Worm (Caenorhabditis elegans) whole organism, L1 larva: ENCODE measurements around the gene F46C5.9.

ENCODE experiments used
- C04F5.9 ChIP-seq: sonication (generic microtip); optimal IDR thresholded peaks from 2 replicates; lab custom pipeline; 2016; ENCODE audit warnings: missing genetic modification characterization, missing compliant biosample characterization
- Y116A8C.19 ChIP-seq: sonication (generic microtip); optimal IDR thresholded peaks from 2 replicates; lab custom pipeline; 2016; ENCODE audit warnings: missing compliant biosample characterization, missing genetic modification characterization, borderline replicate concordance
- ama-1 ChIP-seq: fragments of 150-350 bp; optimal IDR thresholded peaks from 2 replicates; lab custom pipeline; 2014
- ceh-8 ChIP-seq: fragments of 200-800 bp; sonication (Bioruptor generic); optimal IDR thresholded peaks from 2 replicates; lab custom pipeline; 2018; ENCODE audit warnings: mild to moderate bottlenecking, missing genetic modification characterization, moderate library complexity, missing compliant biosample characterization
- ceh-88 ChIP-seq: fragments of 200-800 bp; sonication (Bioruptor generic); IDR thresholded peaks from 2 replicates; pipeline ENCODE4 v1.3.6; 2022; ENCODE audit warnings: missing genetic modification characterization, missing compliant biosample characterization
- dpl-1 ChIP-seq, 3 experiments: fragments of 150-350 bp in 2 of 3; sonication (generic microtip) in 1 of 3; optimal IDR thresholded peaks; 2 replicates each; lab custom pipeline; 2014 to 2017; ENCODE audit warnings: missing biosample characterization in 3 of 3, missing genetic modification characterization in 3 of 3, missing genetic modification reagents in 3 of 3
- dsc-1 ChIP-seq: sonication (generic microtip); optimal IDR thresholded peaks from 2 replicates; lab custom pipeline; 2016; ENCODE audit warnings: mild to moderate bottlenecking, missing genetic modification characterization, missing compliant biosample characterization
- efl-1 ChIP-seq, 4 experiments: fragments of 150-350 bp; optimal IDR thresholded peaks in 3 of 4; peaks in 1 of 4; 1 replicate in 1 of 4; 2 replicates in 3 of 4; lab custom pipeline; 2014; ENCODE audit warnings: missing biosample characterization in 2 of 4, missing genetic modification characterization in 2 of 4, missing genetic modification reagents in 2 of 4
- efl-3 ChIP-seq: fragments of 200-800 bp; sonication (Bioruptor generic); optimal IDR thresholded peaks from 2 replicates; lab custom pipeline; 2018; ENCODE audit warnings: mild to moderate bottlenecking, missing genetic modification characterization, missing compliant biosample characterization
- egl-27 ChIP-seq, 2 experiments: fragments of 150-350 bp in 1 of 2; sonication (generic microtip); optimal IDR thresholded peaks; 3 replicates each; lab custom pipeline; 2017 to 2018; ENCODE audit warnings: missing biosample characterization in 2 of 2, missing genetic modification characterization in 2 of 2, missing genetic modification reagents in 2 of 2
- elt-2 ChIP-seq: sonication (generic microtip); optimal IDR thresholded peaks from 2 replicates; lab custom pipeline; 2016; ENCODE audit warnings: missing genetic modification characterization, mild to moderate bottlenecking, inconsistent platforms, missing compliant biosample characterization, missing genetic modification reagents
- elt-3 ChIP-seq, 6 experiments: fragments of 150-350 bp in 1 of 6; sonication (generic microtip); optimal IDR thresholded peaks; 2 replicates each; lab custom pipeline; 2017 to 2018; ENCODE audit warnings: missing biosample characterization in 6 of 6, missing genetic modification characterization in 6 of 6, inconsistent platforms in 1 of 6
- ets-5 ChIP-seq: fragments of 200-800 bp; sonication (Bioruptor generic); IDR thresholded peaks from 2 replicates; pipeline ENCODE4 v1.3.6; 2022; ENCODE audit warnings: missing genetic modification characterization, missing compliant biosample characterization
- fkh-10 ChIP-seq: sonication (generic microtip); optimal IDR thresholded peaks from 2 replicates; lab custom pipeline; 2017; ENCODE audit warnings: missing biosample characterization, missing genetic modification reagents, missing genetic modification characterization
- fkh-4 ChIP-seq: sonication (generic microtip); optimal IDR thresholded peaks from 2 replicates; lab custom pipeline; 2016; ENCODE audit warnings: missing compliant biosample characterization, missing genetic modification characterization, borderline replicate concordance
- fkh-8 ChIP-seq: sonication (generic microtip); optimal IDR thresholded peaks from 2 replicates; lab custom pipeline; 2016; ENCODE audit warnings: mild to moderate bottlenecking, missing genetic modification characterization, missing compliant biosample characterization
- irx-1 ChIP-seq: sonication (generic microtip); optimal IDR thresholded peaks from 2 replicates; lab custom pipeline; 2016; ENCODE audit warnings: missing genetic modification characterization, missing compliant biosample characterization
- jun-1 ChIP-seq: fragments of 150-350 bp; optimal IDR thresholded peaks from 2 replicates; lab custom pipeline; 2014; ENCODE audit warnings: missing biosample characterization, missing genetic modification reagents, missing genetic modification characterization
- lin-14 ChIP-seq: fragments of 200-800 bp; sonication (Bioruptor generic); optimal IDR thresholded peaks from 2 replicates; lab custom pipeline; 2018; ENCODE audit warnings: mild to moderate bottlenecking, missing genetic modification characterization, moderate library complexity, missing compliant biosample characterization
- lin-35 ChIP-seq, 2 experiments: fragments of 150-350 bp; optimal IDR thresholded peaks; 2 replicates each; lab custom pipeline; 2014; ENCODE audit warnings: missing biosample characterization in 2 of 2, missing genetic modification characterization in 2 of 2, missing genetic modification reagents in 2 of 2
- lir-3 ChIP-seq: sonication (generic microtip); optimal IDR thresholded peaks from 2 replicates; lab custom pipeline; 2016; ENCODE audit warnings: mild to moderate bottlenecking, missing genetic modification characterization, moderate library complexity, missing compliant biosample characterization; ENCODE audit not compliant: poor library complexity
- lsy-2 ChIP-seq, 2 experiments: fragments of 150-350 bp; optimal IDR thresholded peaks; 2 replicates each; lab custom pipeline; 2014; ENCODE audit warnings: missing biosample characterization in 2 of 2, missing genetic modification characterization in 2 of 2
- mdl-1 ChIP-seq, 2 experiments: fragments of 150-350 bp; optimal IDR thresholded peaks; 2 replicates each; lab custom pipeline; 2014 to 2017; ENCODE audit warnings: missing biosample characterization in 2 of 2, missing genetic modification characterization in 2 of 2, inconsistent platforms in 1 of 2
- mef-2 ChIP-seq: fragments of 150-350 bp; optimal IDR thresholded peaks from 2 replicates; lab custom pipeline; 2014; ENCODE audit warnings: missing biosample characterization, missing genetic modification characterization
- nhr-19 ChIP-seq: fragments of 200-800 bp; sonication (Bioruptor generic); conservative IDR thresholded peaks from 2 replicates; pipeline ENCODE4 v1.3.6; 2022; ENCODE audit warnings: missing genetic modification characterization, missing compliant biosample characterization
- nhr-20 ChIP-seq: sonication (generic microtip); optimal IDR thresholded peaks from 2 replicates; lab custom pipeline; 2016; ENCODE audit warnings: mild to moderate bottlenecking, missing genetic modification characterization, missing compliant biosample characterization
- nhr-237 ChIP-seq: fragments of 150-350 bp; optimal IDR thresholded peaks from 2 replicates; lab custom pipeline; 2014; ENCODE audit warnings: missing biosample characterization, missing genetic modification characterization
- nhr-71 ChIP-seq: sonication (generic microtip); optimal IDR thresholded peaks from 2 replicates; lab custom pipeline; 2016; ENCODE audit warnings: mild to moderate bottlenecking, missing genetic modification characterization, moderate library complexity, missing compliant biosample characterization
- nhr-77 ChIP-seq: fragments of 150-350 bp; optimal IDR thresholded peaks from 2 replicates; lab custom pipeline; 2014; ENCODE audit warnings: missing biosample characterization, missing genetic modification characterization
- pag-3 ChIP-seq: sonication (generic microtip); optimal IDR thresholded peaks from 2 replicates; lab custom pipeline; 2017; ENCODE audit warnings: missing genetic modification characterization, mild to moderate bottlenecking, missing compliant biosample characterization, antibody characterized with exemption, borderline replicate concordance; ENCODE audit not compliant: insufficient read depth
- rnt-1 ChIP-seq: sonication (generic microtip); optimal IDR thresholded peaks from 2 replicates; lab custom pipeline; 2016; ENCODE audit warnings: mild to moderate bottlenecking, missing genetic modification characterization, moderate library complexity, missing compliant biosample characterization
- skn-1 ChIP-seq: fragments of 150-350 bp; optimal IDR thresholded peaks from 2 replicates; lab custom pipeline; 2014; ENCODE audit warnings: missing biosample characterization, missing genetic modification characterization
- snu-23 ChIP-seq: sonication (generic microtip); optimal IDR thresholded peaks from 2 replicates; lab custom pipeline; 2016; ENCODE audit warnings: missing genetic modification characterization, missing compliant biosample characterization
- swsn-7 ChIP-seq: sonication (generic microtip); optimal IDR thresholded peaks from 2 replicates; lab custom pipeline; 2016; ENCODE audit warnings: missing genetic modification characterization, missing compliant biosample characterization
- tbx-2 ChIP-seq: sonication (generic microtip); optimal IDR thresholded peaks from 2 replicates; lab custom pipeline; 2016; ENCODE audit warnings: missing genetic modification characterization, missing compliant biosample characterization
- unc-30 ChIP-seq: sonication (generic microtip); optimal IDR thresholded peaks from 2 replicates; lab custom pipeline; 2017; ENCODE audit warnings: missing biosample characterization, missing genetic modification characterization
- ztf-11 ChIP-seq, 2 experiments: sonication (generic microtip); optimal IDR thresholded peaks; 2 replicates each; lab custom pipeline; 2016 to 2017; ENCODE audit warnings: missing genetic modification characterization in 2 of 2, missing biosample characterization in 1 of 2, missing compliant biosample characterization in 1 of 2
- ztf-4 ChIP-seq: fragments of 150-350 bp; optimal IDR thresholded peaks from 2 replicates; lab custom pipeline; 2014; ENCODE audit warnings: missing biosample characterization, missing genetic modification characterization

F46C5.9 gene

DNA sequence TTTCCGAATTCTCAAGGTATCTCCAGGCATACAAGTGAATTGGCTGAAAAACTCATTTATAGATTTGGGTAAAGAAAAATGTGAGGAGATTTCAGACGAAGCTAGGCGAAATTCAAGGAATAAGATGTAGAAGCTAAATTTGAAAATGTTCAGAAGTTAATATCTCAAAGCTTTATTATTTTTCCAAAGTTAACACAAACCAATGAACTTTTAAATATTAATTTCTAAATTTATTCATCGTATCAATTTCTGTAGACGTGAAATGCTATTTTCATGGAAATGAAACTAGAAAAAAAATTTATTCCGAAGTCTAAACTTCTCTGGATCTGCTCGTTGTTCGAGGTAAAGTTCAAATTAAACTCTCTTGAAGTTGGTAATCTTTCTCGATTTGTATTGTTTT lies 34.8 kb upstream of the F46C5.9 start, which contains the start of gene agxt-1:
TSS of gene agxt-1 (plus strand) at position 301 of the 400 bp plus-strand sequence.
- no peak for TF ChIP-seq fkh-4
- no peak for TF ChIP-seq ama-1 (lab: Kevin White, UChicago)
- TF ChIP-seq fkh-10 (GFP tag; lab: Kevin White, UChicago), result no peak
- no peak for TF ChIP-seq C04F5.9
- TF ChIP-seq ceh-88 (GFP tag; lab: Robert Waterston, UW), result no peak
- TF ChIP-seq lir-3 (tag; lab: Kevin White, UChicago), result no peak

ce11 chrII:8844465-8845126 lies 34.1 kb upstream of the F46C5.9 start, which contains the start of gene F46C5.6:
F46C5.6 (minus strand) TSS chrII:8844515.
- peak; percentile 19 for TF ChIP-seq tbx-2 (tag; lab: Kevin White, UChicago)
- no peak for TF ChIP-seq dpl-1 (GFP tag; optimal IDR thresholded peaks at IDR 0.05; lab: Kevin White, UChicago)
- TF ChIP-seq rnt-1 (tag; lab: Kevin White, UChicago), result peak; percentile 66
- no peak for TF ChIP-seq ceh-8
- peak; percentile 30; the same call in 1 of the 2 replicates for TF ChIP-seq nhr-19 (GFP tag; lab: Robert Waterston, UW)
- peak; percentile 53 for TF ChIP-seq dsc-1 (tag; lab: Kevin White, UChicago)
- peak; percentile 39 for TF ChIP-seq nhr-20 (tag; lab: Kevin White, UChicago)
- TF ChIP-seq lin-35 (GFP tag; optimal IDR thresholded peaks at IDR 0.05; lab: Kevin White, UChicago), result peak in 1 of 2 experiments; percentile 13
- TF ChIP-seq lsy-2 (tag; optimal IDR thresholded peaks at IDR 0.05; lab: Kevin White, UChicago), result peak in 1 of 2 experiments; percentile 40
- no peak for TF ChIP-seq Y116A8C.19 (tag; lab: Kevin White, UChicago)
- TF ChIP-seq C04F5.9, result no peak
- TF ChIP-seq mef-2 (tag; lab: Kevin White, UChicago), result no peak
- TF ChIP-seq nhr-71 (tag; lab: Kevin White, UChicago), result peak; percentile 73
- peak; percentile 9 for TF ChIP-seq swsn-7 (tag; lab: Kevin White, UChicago)
- no peak for TF ChIP-seq pag-3 (tag; lab: Kevin White, UChicago)
- TF ChIP-seq efl-1 (optimal IDR thresholded peaks at IDR 0.05; lab: Kevin White, UChicago), result peak in 1 of 2 experiments; percentile 10
- no peak for TF ChIP-seq efl-1 (GFP tag; optimal IDR thresholded peaks at IDR 0.05 in 1 of 2; lab: Kevin White, UChicago)
- TF ChIP-seq lin-14 (GFP tag; lab: Kevin White, UChicago), result peak; percentile 83
- TF ChIP-seq unc-30 (tag; lab: Kevin White, UChicago), result no peak
- no peak for TF ChIP-seq irx-1 (tag; lab: Kevin White, UChicago)
- peak; percentile 45 for TF ChIP-seq snu-23 (GFP tag; lab: Kevin White, UChicago)

DNA sequence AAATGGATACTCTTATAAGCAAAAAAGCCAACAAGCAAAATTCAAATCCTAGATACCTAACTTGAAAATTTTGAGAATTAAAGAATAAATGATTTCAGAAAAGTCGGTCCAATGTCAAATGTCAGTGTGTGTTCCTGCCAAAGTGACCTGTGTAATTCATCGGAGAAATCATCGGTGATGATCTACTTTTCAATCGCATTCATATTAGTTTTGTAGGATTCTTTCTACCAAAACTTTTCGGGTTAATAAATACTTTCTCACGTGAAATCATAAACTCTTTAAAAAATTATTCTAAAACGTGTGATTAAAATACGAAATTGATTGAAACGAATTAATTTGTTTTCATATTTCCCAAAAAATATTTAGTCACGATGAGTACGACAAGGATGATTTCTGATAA lies 28.5 kb upstream of the F46C5.9 start, which contains the start of gene F46C5.7:
TSS of gene F46C5.7 (plus strand) at position 301 of the 400 bp plus-strand sequence.
- TF ChIP-seq ceh-8 (no peak), dpl-1 (GFP tag; optimal IDR thresholded peaks at IDR 0.05; lab: Kevin White, UChicago) (no peak), elt-2 (tag; lab: Kevin White, UChicago) (no peak), rnt-1 (tag; lab: Kevin White, UChicago) (no peak), ztf-11 (tag; optimal IDR thresholded peaks at IDR 0.05; lab: Kevin White, UChicago) (no peak), efl-3 (no peak), ets-5 (GFP tag; lab: Robert Waterston, UW) (no peak), fkh-8 (no peak), jun-1 (no peak), nhr-237 (tag; lab: Kevin White, UChicago) (no peak), C04F5.9 (no peak), lir-3 (tag; lab: Kevin White, UChicago) (no peak), ztf-4 (tag; lab: Kevin White, UChicago) (no peak), mdl-1 (tag; optimal IDR thresholded peaks at IDR 0.05; lab: Kevin White, UChicago) (no peak), skn-1 (tag; lab: Kevin White, UChicago) (no peak), nhr-77 (tag; lab: Kevin White, UChicago) (no peak), Y116A8C.19 (tag; lab: Kevin White, UChicago) (no peak), elt-3 (tag; optimal IDR thresholded peaks at IDR 0.05; lab: Kevin White, UChicago) (no peak), egl-27 (tag; optimal IDR thresholded peaks at IDR 0.05; lab: Kevin White, UChicago) (no peak), nhr-71 (tag; lab: Kevin White, UChicago) (no peak)
